Worm (Caenorhabditis elegans) whole organism, young adult: ENCODE measurements around the gene cmtr-1.
"Not testable (repeated sequence)": the region's sequence is repeated elsewhere in the genome, so short reads cannot be mapped to it uniquely, and the experiment has no call there.

ENCODE experiments used
- ama-1 ChIP-seq, 3 experiments: fragments of 150-350 bp in 1 of 3; sonication (generic microtip) in 2 of 3; optimal IDR thresholded peaks; 2 replicates each; lab custom pipeline; 2014 to 2018; ENCODE audit warnings: missing biosample characterization in 2 of 3, missing genetic modification characterization in 2 of 3, missing genetic modification reagents in 2 of 3
- ceh-58 ChIP-seq: fragments of 200-800 bp; sonication (Bioruptor generic); IDR thresholded peaks from 2 replicates; pipeline ENCODE4 v1.3.6; 2022; ENCODE audit warnings: missing genetic modification characterization, missing compliant biosample characterization
- chd-7 ChIP-seq: sonication (generic microtip); optimal IDR thresholded peaks from 2 replicates; lab custom pipeline; 2016; ENCODE audit warnings: mild to moderate bottlenecking, missing genetic modification characterization, moderate library complexity, missing compliant biosample characterization
- hmg-1.2 ChIP-seq: fragments of 200-800 bp; sonication (Bioruptor generic); IDR thresholded peaks from 2 replicates; pipeline ENCODE4 v1.3.6; 2022; ENCODE audit warnings: missing genetic modification reagents, missing genetic modification characterization, missing compliant biosample characterization
- madf-3 ChIP-seq: fragments of 200-800 bp; sonication (Bioruptor generic); IDR thresholded peaks from 2 replicates; pipeline ENCODE4 v1.3.6; 2022; ENCODE audit warnings: missing genetic modification reagents, missing genetic modification characterization, missing compliant biosample characterization
- madf-6 ChIP-seq: fragments of 200-800 bp; sonication (Bioruptor generic); IDR thresholded peaks from 2 replicates; pipeline ENCODE4 v1.3.6; 2022; ENCODE audit warnings: missing genetic modification reagents, missing genetic modification characterization, missing compliant biosample characterization
- nfya-2 ChIP-seq: fragments of 200-800 bp; sonication (Bioruptor generic); IDR thresholded peaks from 2 replicates; pipeline ENCODE4 v1.3.6; 2022; ENCODE audit warnings: missing genetic modification reagents, missing genetic modification characterization, missing compliant biosample characterization
- pha-4 ChIP-seq: fragments of 150-350 bp; sonication (generic microtip); optimal IDR thresholded peaks from 2 replicates; lab custom pipeline; 2014; ENCODE audit warnings: missing biosample characterization, missing genetic modification reagents, missing genetic modification characterization
- snpc-4 ChIP-seq, 5 experiments: fragments of 150-350 bp in 1 of 5; sonication (generic microtip) in 4 of 5; optimal IDR thresholded peaks; 2 replicates each; lab custom pipeline; 2014 to 2018; ENCODE audit warnings: missing genetic modification characterization in 5 of 5, missing biosample characterization in 3 of 5, antibody characterized with exemption in 2 of 5, mild to moderate bottlenecking in 2 of 5, missing compliant biosample characterization in 2 of 5, missing genotype in 2 of 5, moderate library complexity in 2 of 5, missing genetic modification reagents in 1 of 5
- somi-1 ChIP-seq: fragments of 200-800 bp; sonication (Bioruptor generic); optimal IDR thresholded peaks from 2 replicates; lab custom pipeline; 2018; ENCODE audit warnings: mild to moderate bottlenecking, missing genetic modification characterization, missing compliant biosample characterization
- ztf-28 ChIP-seq: fragments of 200-800 bp; sonication (Bioruptor generic); IDR thresholded peaks from 2 replicates; pipeline ENCODE4 v1.3.6; 2022; ENCODE audit warnings: missing genetic modification reagents, missing genetic modification characterization, missing compliant biosample characterization

- not testable (repeated sequence) for TF ChIP-seq ztf-28; pha-4; ama-1 (optimal IDR thresholded peaks at IDR 0.05; lab: Kevin White, UChicago); ama-1 (GFP tag; optimal IDR thresholded peaks at IDR 0.05; lab: Kevin White, UChicago); nfya-2 (GFP tag; lab: Robert Waterston, UW); chd-7 (tag; lab: Kevin White, UChicago); ceh-58 (GFP tag; lab: Robert Waterston, UW); snpc-4 (GFP tag; optimal IDR thresholded peaks at IDR 0.05; lab: Kevin White, UChicago); snpc-4 (tag; optimal IDR thresholded peaks at IDR 0.05; lab: Kevin White, UChicago); hmg-1.2 (GFP tag; lab: Robert Waterston, UW); somi-1 (GFP tag; lab: Kevin White, UChicago); madf-6; madf-3 (GFP tag; lab: Robert Waterston, UW)
Measured at ce11 chrII:15000979-15001378, 24.9 kb upstream of the cmtr-1 start.
